Fruit fly (Drosophila melanogaster): ENCODE measurements around the gene Meltrin.
A peak's percentile ranks its signal among the peaks of the same experiment; 100 is the strongest.

Meltrin gene

DNA sequence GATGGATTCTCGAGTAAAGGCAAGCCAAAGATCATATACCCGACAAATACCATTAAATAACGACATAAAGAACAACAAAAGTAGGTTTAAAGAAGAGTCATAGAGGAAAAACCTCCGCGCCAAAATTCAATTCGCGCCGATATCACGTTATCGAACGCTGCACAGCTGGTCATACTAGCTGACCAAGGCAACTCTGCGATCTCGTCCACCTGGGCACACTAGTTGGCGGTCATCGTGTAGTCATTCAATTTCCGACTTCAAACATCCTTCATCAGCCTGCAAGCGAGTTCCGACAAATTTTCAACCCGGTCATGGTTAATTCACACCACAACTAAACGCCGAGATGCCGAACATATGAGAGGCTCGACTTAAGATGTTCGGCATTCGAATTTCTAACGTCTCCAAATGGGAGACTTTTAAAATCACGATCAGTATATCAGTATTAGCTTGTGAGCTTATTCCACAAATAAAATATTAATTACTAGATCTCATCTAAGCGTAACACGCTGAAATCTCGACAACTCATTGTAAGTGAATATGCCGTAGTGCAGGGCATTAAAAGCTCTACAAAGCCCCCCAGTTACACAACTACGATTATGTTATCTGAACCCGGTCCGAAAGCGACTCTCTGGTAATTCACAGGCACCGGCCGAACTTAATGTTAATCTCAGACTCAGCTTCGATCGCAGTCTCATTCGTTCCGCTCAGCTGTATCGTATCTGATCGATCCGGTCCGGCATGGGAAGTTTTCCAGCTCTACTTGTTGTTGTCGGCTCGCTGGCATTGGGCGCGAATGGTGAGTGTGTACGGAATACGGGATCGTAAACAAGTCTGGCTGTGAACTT, 40.1 kb downstream of the Meltrin start, which contains the start of gene CG3505 (continued):
- peak; percentile 6 for TF ChIP-seq CG18619 (GFP tag; optimal IDR thresholded peaks at IDR 0.05)
- peak; percentile 38 for TF ChIP-seq pum (GFP tag; optimal IDR thresholded peaks at IDR 0.05)
- TF ChIP-seq MESR4 (GFP tag; optimal IDR thresholded peaks at IDR 0.05) = no peak
- no peak for TF ChIP-seq Deaf1 (tag; optimal IDR thresholded peaks at IDR 0.05)
- TF ChIP-seq CG2129 (GFP tag; IDR thresholded peaks at IDR 0.05; ENCODE audit: partially characterized antibody) = 0 out of 2 replicates have a peak, but pooled peaks have one; percentile 21
- TF ChIP-seq chif (GFP tag; optimal IDR thresholded peaks at IDR 0.05) = no peak
- peak; percentile 44; the same call in 1 of the 2 replicates for TF ChIP-seq H2.0 (GFP tag; IDR thresholded peaks at IDR 0.05)
- TF ChIP-seq Dfd (GFP tag; optimal IDR thresholded peaks at IDR 0.05) = no peak
- TF ChIP-seq CG7839 (tag; optimal IDR thresholded peaks at IDR 0.05) = peak; percentile 41
- TF ChIP-seq CG10959 (GFP tag; IDR thresholded peaks at IDR 0.05) = no peak
- no peak for TF ChIP-seq br (optimal IDR thresholded peaks at IDR 0.05)
- TF ChIP-seq CG10209 (GFP tag; optimal IDR thresholded peaks at IDR 0.05) = peak; percentile 40
- TF ChIP-seq CG32767 (GFP tag; IDR thresholded peaks at IDR 0.05) = no peak
- TF ChIP-seq bcd (GFP tag; optimal IDR thresholded peaks at IDR 0.05) = peak; percentile 30
- TF ChIP-seq CG11456 (GFP tag; IDR thresholded peaks at IDR 0.05) = no peak
- peak; percentile 45 for TF ChIP-seq phol (tag; optimal IDR thresholded peaks at IDR 0.05)
- TF ChIP-seq ranshi (GFP tag; IDR thresholded peaks at IDR 0.05) = 0 out of 2 replicates have a peak, but pooled peaks have one; percentile 10
- TF ChIP-seq hb (GFP tag; IDR thresholded peaks at IDR 0.05; ENCODE audit: partially characterized antibody) = no peak
- TF ChIP-seq BEAF-32 (GFP tag; optimal IDR thresholded peaks at IDR 0.05) = peak; percentile 58
- TF ChIP-seq Gsc (GFP tag; IDR thresholded peaks at IDR 0.05) = no peak
- TF ChIP-seq Doc3 (GFP tag; IDR thresholded peaks at IDR 0.05; ENCODE audit: partially characterized antibody) = no peak
- peak; percentile 38 for TF ChIP-seq unpg (GFP tag; optimal IDR thresholded peaks at IDR 0.05)
- no peak for TF ChIP-seq Hsf (GFP tag; optimal IDR thresholded peaks at IDR 0.05)
- TF ChIP-seq CG1832 (GFP tag; optimal IDR thresholded peaks at IDR 0.05) = no peak
- TF ChIP-seq CG14667 (GFP tag; IDR thresholded peaks at IDR 0.05) = no peak
- peak; percentile 25 for TF ChIP-seq nerfin-1 (tag; optimal IDR thresholded peaks at IDR 0.05)
- TF ChIP-seq gcm (GFP tag; optimal IDR thresholded peaks at IDR 0.05) = peak; percentile 5
- no peak for TF ChIP-seq zfh2 (GFP tag; optimal IDR thresholded peaks at IDR 0.05)
- no peak for TF ChIP-seq CG15696 (tag; optimal IDR thresholded peaks at IDR 0.05)
- no peak for TF ChIP-seq HLH54F (GFP tag; optimal IDR thresholded peaks at IDR 0.05)
- no peak for TF ChIP-seq CG13775 (GFP tag; optimal IDR thresholded peaks at IDR 0.05)
- TF ChIP-seq repo (GFP tag; optimal IDR thresholded peaks at IDR 0.05) = no peak
- TF ChIP-seq CG10321 (GFP tag; IDR thresholded peaks at IDR 0.05) = no peak
- no peak for TF ChIP-seq CG1233 (GFP tag; optimal IDR thresholded peaks at IDR 0.05)
- no peak for TF ChIP-seq ash1 (GFP tag; optimal IDR thresholded peaks at IDR 0.05)
- TF ChIP-seq bsh (GFP tag; optimal IDR thresholded peaks at IDR 0.05) = no peak
- TF ChIP-seq dati (GFP tag; IDR thresholded peaks at IDR 0.05) = no peak
- TF ChIP-seq lilli (GFP tag; optimal IDR thresholded peaks at IDR 0.05) = peak; percentile 56
- no peak for TF ChIP-seq zf30C (GFP tag; optimal IDR thresholded peaks at IDR 0.05)
- TF ChIP-seq Opbp (GFP tag; IDR thresholded peaks at IDR 0.05; ENCODE audit: partially characterized antibody) = peak; percentile 43; the same call in 1 of the 3 replicates
- no peak for TF ChIP-seq CG31441 (GFP tag; IDR thresholded peaks at IDR 0.05)
- no peak for TF ChIP-seq tx (GFP tag; optimal IDR thresholded peaks at IDR 0.05)
- TF ChIP-seq schlank (tag; optimal IDR thresholded peaks at IDR 0.05) = no peak
- peak; percentile 57 for TF ChIP-seq Myb (GFP tag; optimal IDR thresholded peaks at IDR 0.05)
- peak; percentile 83 for TF ChIP-seq Ets97D (GFP tag; optimal IDR thresholded peaks at IDR 0.05)
- TF ChIP-seq CG11247 (GFP tag; IDR thresholded peaks at IDR 0.05) = no peak
- TF ChIP-seq sd (tag; optimal IDR thresholded peaks at IDR 0.05) = no peak
- TF ChIP-seq CG12104 (GFP tag; optimal IDR thresholded peaks at IDR 0.05) = peak; percentile 27
- no peak for TF ChIP-seq dimm (GFP tag; IDR thresholded peaks at IDR 0.05)

Data from whole organism, embryonic.